Fruit fly (Drosophila melanogaster) whole organism, embryonic: ENCODE measurements around the gene mat.

ENCODE experiments used
- Aef1 ChIP-seq: fragments of 200-800 bp; sonication (Bioruptor generic); IDR thresholded peaks from 3 replicates; pipeline ENCODE4 v1.3.6; 2022; ENCODE audit warnings: missing biosample characterization, missing genetic modification characterization
- CG10654 ChIP-seq: fragments of 200-800 bp; sonication (Bioruptor generic); optimal IDR thresholded peaks from 2 replicates; lab custom pipeline; 2016; ENCODE audit warnings: missing biosample characterization, missing genetic modification characterization
- CG12236 ChIP-seq: fragments of 200-800 bp; sonication (Bioruptor generic); optimal IDR thresholded peaks from 2 replicates; lab custom pipeline; 2016; ENCODE audit warnings: missing biosample characterization, missing genetic modification characterization
- CG12942 ChIP-seq: fragments of 200-800 bp; sonication (Bioruptor generic); optimal IDR thresholded peaks from 3 replicates; lab custom pipeline; 2016; ENCODE audit warnings: missing biosample characterization, missing genetic modification characterization
- CG15073 ChIP-seq: fragments of 200-800 bp; sonication (Bioruptor generic); optimal IDR thresholded peaks from 2 replicates; lab custom pipeline; 2016; ENCODE audit warnings: missing biosample characterization, missing genetic modification characterization
- CG1647 ChIP-seq: fragments of 200-800 bp; sonication (Bioruptor generic); optimal IDR thresholded peaks from 3 replicates; lab custom pipeline; 2016; ENCODE audit warnings: missing biosample characterization, missing genetic modification characterization
- CG17568 ChIP-seq: fragments of 200-800 bp; sonication (Bioruptor generic); optimal IDR thresholded peaks from 2 replicates; lab custom pipeline; 2018; ENCODE audit warnings: missing biosample characterization, mild to moderate bottlenecking, missing genetic modification characterization, moderate library complexity
- CG17612 ChIP-seq: fragments of 200-800 bp; sonication (Bioruptor generic); IDR thresholded peaks from 2 replicates; pipeline ENCODE4 v1.3.6; 2022; ENCODE audit warnings: missing biosample characterization, missing genetic modification characterization
- CG2199 ChIP-seq: fragments of 200-800 bp; sonication (Bioruptor generic); IDR thresholded peaks from 3 replicates; pipeline ENCODE4 v1.3.6; 2022; ENCODE audit warnings: missing biosample characterization, missing genetic modification characterization
- CG3065 ChIP-seq: fragments of 200-800 bp; sonication (Bioruptor generic); optimal IDR thresholded peaks from 2 replicates; lab custom pipeline; 2016; ENCODE audit warnings: missing biosample characterization, missing genetic modification characterization
- CG3163 ChIP-seq: fragments of 200-800 bp; sonication (Bioruptor generic); optimal IDR thresholded peaks from 3 replicates; lab custom pipeline; 2016; ENCODE audit warnings: missing biosample characterization, missing genetic modification characterization
- CG34224 ChIP-seq: fragments of 200-800 bp; sonication (Bioruptor generic); IDR thresholded peaks from 3 replicates; pipeline ENCODE4 v1.3.6; 2022; ENCODE audit warnings: missing biosample characterization, missing genetic modification characterization; ENCODE audit not compliant: partially characterized antibody
- CG6272 ChIP-seq: fragments of 200-800 bp; sonication (Bioruptor generic); IDR thresholded peaks from 2 replicates; pipeline ENCODE4 v1.3.6; 2022; ENCODE audit warnings: missing biosample characterization, missing genetic modification characterization
- CG6683 ChIP-seq: fragments of 200-800 bp; sonication (Bioruptor generic); optimal IDR thresholded peaks from 2 replicates; lab custom pipeline; 2017; ENCODE audit warnings: missing biosample characterization, mild to moderate bottlenecking, missing genetic modification characterization, missing genetic modification reagents
- CG7839 ChIP-seq: fragments of 200-800 bp; sonication (Bioruptor generic); optimal IDR thresholded peaks from 3 replicates; lab custom pipeline; 2018; ENCODE audit warnings: missing biosample characterization, mild to moderate bottlenecking, missing genetic modification characterization, moderate library complexity
- CG9215 ChIP-seq: fragments of 200-800 bp; sonication (Bioruptor generic); IDR thresholded peaks from 2 replicates; pipeline ENCODE4 v1.3.6; 2022; ENCODE audit warnings: missing biosample characterization, missing genetic modification characterization
- Dbx ChIP-seq: fragments of 200-800 bp; sonication (Bioruptor generic); IDR thresholded peaks from 3 replicates; pipeline ENCODE4 v1.3.6; 2022; ENCODE audit warnings: missing biosample characterization, missing genetic modification characterization
- Doc2 ChIP-seq: fragments of 200-800 bp; sonication (Bioruptor generic); IDR thresholded peaks from 2 replicates; pipeline ENCODE4 v1.3.6; 2022; ENCODE audit warnings: missing biosample characterization, missing genetic modification characterization
- Dref ChIP-seq: fragments of 200-800 bp; sonication (Bioruptor generic); IDR thresholded peaks from 2 replicates; pipeline ENCODE4 v1.3.6; 2022; ENCODE audit warnings: missing biosample characterization, missing genetic modification characterization
- Drgx ChIP-seq: fragments of 200-800 bp; sonication (Bioruptor generic); IDR thresholded peaks from 2 replicates; pipeline ENCODE4 v1.3.6; 2022; ENCODE audit warnings: missing biosample characterization, missing genetic modification characterization
- Mad ChIP-seq: fragments of 200-800 bp; sonication (Bioruptor generic); optimal IDR thresholded peaks from 2 replicates; lab custom pipeline; 2016; ENCODE audit warnings: missing biosample characterization, missing genetic modification characterization
- Med ChIP-seq: fragments of 200-800 bp; sonication (Bioruptor generic); peaks from one replicate; lab custom pipeline; 2016; ENCODE audit warnings: missing biosample characterization, missing genetic modification characterization, mild to moderate bottlenecking, inconsistent platforms, moderate library complexity
- Mes4 ChIP-seq: fragments of 200-800 bp; sonication (Bioruptor generic); optimal IDR thresholded peaks from 2 replicates; lab custom pipeline; 2016; ENCODE audit warnings: missing biosample characterization, missing genetic modification characterization
- NFAT ChIP-seq: fragments of 200-800 bp; sonication (Bioruptor generic); IDR thresholded peaks from 2 replicates; pipeline ENCODE4 v1.3.6; 2022; ENCODE audit warnings: missing biosample characterization, missing genetic modification characterization
- Side ChIP-seq: fragments of 200-800 bp; sonication (Bioruptor generic); optimal IDR thresholded peaks from 2 replicates; lab custom pipeline; 2016; ENCODE audit warnings: missing biosample characterization, missing genetic modification characterization
- aop ChIP-seq: fragments of 200-800 bp; sonication (Bioruptor generic); IDR thresholded peaks from 2 replicates; pipeline ENCODE4 v1.3.6; 2022; ENCODE audit warnings: missing biosample characterization, missing genetic modification characterization
- ara ChIP-seq: fragments of 200-800 bp; sonication (Bioruptor generic); IDR thresholded peaks from 2 replicates; pipeline ENCODE4 v1.3.6; 2022; ENCODE audit warnings: missing biosample characterization, missing genetic modification characterization
- bowl ChIP-seq: fragments of 200-800 bp; sonication (Bioruptor generic); IDR thresholded peaks from 2 replicates; pipeline ENCODE4 v1.3.6; 2022; ENCODE audit warnings: missing biosample characterization, missing genetic modification characterization
- corto ChIP-seq: fragments of 200-800 bp; sonication (Bioruptor generic); optimal IDR thresholded peaks from 2 replicates; lab custom pipeline; 2016; ENCODE audit warnings: missing biosample characterization, mild to moderate bottlenecking, missing genetic modification characterization, moderate library complexity
- danr ChIP-seq: fragments of 200-800 bp; sonication (Bioruptor generic); IDR thresholded peaks from 2 replicates; pipeline ENCODE4 v1.3.6; 2022; ENCODE audit warnings: missing biosample characterization, missing genetic modification characterization
- eve ChIP-seq, 2 experiments: fragments of >200 bp; optimal IDR thresholded peaks; 2 replicates each; lab custom pipeline; 2017; ENCODE audit warnings: missing biosample characterization in 2 of 2, missing genetic modification characterization in 2 of 2
- ewg ChIP-seq: fragments of 200-800 bp; sonication (Bioruptor generic); optimal IDR thresholded peaks from 3 replicates; lab custom pipeline; 2017; ENCODE audit warnings: mild to moderate bottlenecking, missing biosample characterization, missing genetic modification reagents, missing genetic modification characterization
- eyg ChIP-seq: fragments of 200-800 bp; sonication (Bioruptor generic); optimal IDR thresholded peaks from 3 replicates; lab custom pipeline; 2016; ENCODE audit warnings: missing biosample characterization, missing genetic modification characterization
- fd102C ChIP-seq: fragments of 200-800 bp; sonication (Bioruptor generic); optimal IDR thresholded peaks from 2 replicates; lab custom pipeline; 2018; ENCODE audit warnings: missing biosample characterization, mild to moderate bottlenecking, missing genetic modification characterization, moderate library complexity
- fd96Cb ChIP-seq: fragments of 200-800 bp; sonication (Bioruptor generic); optimal IDR thresholded peaks from 2 replicates; lab custom pipeline; 2018; ENCODE audit warnings: missing biosample characterization, mild to moderate bottlenecking, missing genetic modification characterization, moderate library complexity
- gfzf ChIP-seq: fragments of 200-800 bp; sonication (Bioruptor generic); optimal IDR thresholded peaks from 2 replicates; lab custom pipeline; 2016; ENCODE audit warnings: missing biosample characterization, mild to moderate bottlenecking, missing genetic modification characterization, moderate library complexity
- grau ChIP-seq: fragments of 200-800 bp; optimal IDR thresholded peaks from 3 replicates; lab custom pipeline; 2019; ENCODE audit warnings: missing biosample characterization, mild to moderate bottlenecking, missing genetic modification characterization, moderate library complexity
- hbn ChIP-seq: fragments of 200-800 bp; sonication (Bioruptor generic); IDR thresholded peaks from 2 replicates; pipeline ENCODE4 v1.3.6; 2022; ENCODE audit warnings: missing biosample characterization, missing genetic modification characterization; ENCODE audit not compliant: partially characterized antibody
- kni ChIP-seq: fragments of 200-800 bp; sonication (Bioruptor generic); optimal IDR thresholded peaks from 3 replicates; lab custom pipeline; 2017; ENCODE audit warnings: mild to moderate bottlenecking, missing biosample characterization, missing genetic modification reagents, missing genetic modification characterization
- nerfin-1 ChIP-seq: fragments of 200-800 bp; sonication (Bioruptor generic); optimal IDR thresholded peaks from 3 replicates; lab custom pipeline; 2019; ENCODE audit warnings: missing biosample characterization, mild to moderate bottlenecking, missing genetic modification characterization, moderate library complexity
- odd ChIP-seq: fragments of 200-800 bp; sonication (Bioruptor generic); optimal IDR thresholded peaks from 2 replicates; lab custom pipeline; 2017; ENCODE audit warnings: missing biosample characterization, mild to moderate bottlenecking, missing genetic modification characterization
- pfk ChIP-seq: fragments of 200-800 bp; sonication (Bioruptor generic); optimal IDR thresholded peaks from 2 replicates; lab custom pipeline; 2018; ENCODE audit warnings: missing biosample characterization, mild to moderate bottlenecking, missing genetic modification characterization, moderate library complexity
- pros ChIP-seq: fragments of 200-800 bp; sonication (Bioruptor generic); optimal IDR thresholded peaks from 3 replicates; lab custom pipeline; 2019; ENCODE audit warnings: missing biosample characterization, mild to moderate bottlenecking, missing genetic modification characterization, moderate library complexity
- ro ChIP-seq: fragments of 200-800 bp; sonication (Bioruptor generic); IDR thresholded peaks from 2 replicates; pipeline ENCODE4 v1.3.6; 2022; ENCODE audit warnings: missing biosample characterization, missing genetic modification characterization
- run ChIP-seq: fragments of 200-800 bp; sonication (Bioruptor generic); optimal IDR thresholded peaks from 3 replicates; lab custom pipeline; 2018; ENCODE audit warnings: missing biosample characterization, mild to moderate bottlenecking, missing genetic modification characterization
- salm ChIP-seq: fragments of 200-800 bp; sonication (Bioruptor generic); optimal IDR thresholded peaks from 2 replicates; lab custom pipeline; 2018; ENCODE audit warnings: missing biosample characterization, mild to moderate bottlenecking, missing genetic modification characterization
- schlank ChIP-seq: fragments of 200-800 bp; sonication (Bioruptor generic); optimal IDR thresholded peaks from 2 replicates; lab custom pipeline; 2018; ENCODE audit warnings: missing biosample characterization, mild to moderate bottlenecking, missing genetic modification characterization
- sna ChIP-seq: fragments of 200-800 bp; sonication (Bioruptor generic); IDR thresholded peaks from 2 replicates; pipeline ENCODE4 v1.3.6; 2022; ENCODE audit warnings: missing biosample characterization, missing genetic modification characterization; ENCODE audit not compliant: partially characterized antibody
- so ChIP-seq: fragments of 200-800 bp; sonication (Bioruptor generic); IDR thresholded peaks from 3 replicates; pipeline ENCODE4 v1.3.6; 2022; ENCODE audit warnings: missing biosample characterization, missing genetic modification characterization
- sob ChIP-seq: fragments of 200-800 bp; sonication (Bioruptor generic); IDR thresholded peaks from 2 replicates; pipeline ENCODE4 v1.3.6; 2022; ENCODE audit warnings: missing biosample characterization, missing genetic modification characterization
- sqz ChIP-seq: fragments of 200-800 bp; sonication (Bioruptor generic); optimal IDR thresholded peaks from 3 replicates; lab custom pipeline; 2018; ENCODE audit warnings: missing biosample characterization, mild to moderate bottlenecking, missing genetic modification characterization
- wdn ChIP-seq: fragments of 200-800 bp; sonication (Bioruptor generic); IDR thresholded peaks from 2 replicates; pipeline ENCODE4 v1.3.6; 2022; ENCODE audit warnings: missing biosample characterization, missing genetic modification characterization

Gene mat

DNA sequence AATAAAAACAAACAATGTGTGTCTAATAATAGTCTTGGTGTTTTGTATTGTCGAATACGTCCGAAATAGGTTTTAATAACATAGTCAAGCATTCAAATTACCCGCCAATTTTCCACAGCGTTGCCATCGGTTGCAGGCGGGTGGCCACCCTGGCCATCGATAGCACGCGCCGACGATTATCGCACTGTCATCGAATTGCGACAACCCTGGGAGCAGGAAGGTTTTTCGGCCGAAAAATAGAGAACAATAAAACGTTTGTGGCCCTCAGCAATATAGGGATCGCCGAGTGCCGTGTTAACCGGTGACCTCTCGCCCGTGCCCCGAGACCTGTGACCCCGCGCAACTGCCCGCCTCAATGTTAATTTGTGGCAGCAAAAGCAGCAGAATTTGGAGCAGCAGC lies 31.0 kb upstream of the mat start, which contains the start of gene Usp10 (continued):
- TF ChIP-seq eyg (GFP tag; lab: Kevin White, UChicago) (no peak), hbn (GFP tag; lab: Robert Waterston, UW) (peak; percentile 77), Side (GFP tag; lab: Kevin White, UChicago) (no peak), pros (GFP tag; lab: Kevin White, UChicago) (no peak), CG7839 (no peak), CG17568 (GFP tag; lab: Kevin White, UChicago) (no peak), CG17612 (GFP tag; lab: Robert Waterston, UW) (no peak), run (tag; lab: Kevin White, UChicago) (no peak), Aef1 (GFP tag; lab: Robert Waterston, UW) (no peak), Mad (GFP tag; lab: Kevin White, UChicago) (no peak), grau (tag; lab: Kevin White, UChicago) (no peak), CG3065 (GFP tag; lab: Kevin White, UChicago) (no peak), CG10654 (no peak), eve (GFP tag; optimal IDR thresholded peaks at IDR 0.05; lab: Kevin White, UChicago) (no peak), pfk (no peak), fd96Cb (tag; lab: Kevin White, UChicago) (no peak), CG6272 (GFP tag; lab: Robert Waterston, UW) (0 out of 2 replicates have a peak, but pooled peaks have one; percentile 21), NFAT (GFP tag; lab: Robert Waterston, UW) (0 out of 2 replicates have a peak, but pooled peaks have one; percentile 19), Dref (GFP tag; lab: Robert Waterston, UW) (peak; percentile 96), bowl (GFP tag; lab: Robert Waterston, UW) (no peak), kni (GFP tag; lab: Kevin White, UChicago) (no peak), Med (GFP tag; lab: Kevin White, UChicago) (peak; percentile 40), CG12942 (GFP tag; lab: Kevin White, UChicago) (no peak), gfzf (GFP tag; lab: Kevin White, UChicago) (peak; percentile 26), CG9215 (GFP tag; lab: Robert Waterston, UW) (no peak), corto (GFP tag; lab: Kevin White, UChicago) (no peak), aop (no peak), salm (no peak), ewg (no peak), CG15073 (GFP tag; lab: Kevin White, UChicago) (no peak), ara (GFP tag; lab: Robert Waterston, UW) (no peak), sob (GFP tag; lab: Robert Waterston, UW) (0 out of 2 replicates have a peak, but pooled peaks have one; percentile 7), odd (GFP tag; lab: Kevin White, UChicago) (no peak), schlank (no peak), sna (GFP tag; lab: Robert Waterston, UW) (peak; percentile 13; the same call in 1 of the 2 replicates), so (GFP tag; lab: Robert Waterston, UW) (no peak), danr (GFP tag; lab: Robert Waterston, UW) (no peak), Doc2 (GFP tag; lab: Robert Waterston, UW) (no peak), CG12236 (GFP tag; lab: Kevin White, UChicago) (no peak), sqz (GFP tag; lab: Kevin White, UChicago) (no peak), CG2199 (GFP tag; lab: Robert Waterston, UW) (no peak), nerfin-1 (tag; lab: Kevin White, UChicago) (no peak), Mes4 (no peak), CG1647 (GFP tag; lab: Kevin White, UChicago) (no peak), wdn (GFP tag; lab: Robert Waterston, UW) (0 out of 2 replicates have a peak, but pooled peaks have one; percentile 10), CG3163 (GFP tag; lab: Kevin White, UChicago) (no peak), CG6683 (GFP tag; lab: Kevin White, UChicago) (no peak), CG34224 (GFP tag; lab: Robert Waterston, UW) (peak; percentile 70), ro (GFP tag; lab: Robert Waterston, UW) (no peak), fd102C (GFP tag; lab: Kevin White, UChicago) (no peak), Drgx (no peak), Dbx (GFP tag; lab: Robert Waterston, UW) (no peak)
